Worm (Caenorhabditis elegans): ENCODE results near the gene mans-3.

The mans-3 gene

DNA sequence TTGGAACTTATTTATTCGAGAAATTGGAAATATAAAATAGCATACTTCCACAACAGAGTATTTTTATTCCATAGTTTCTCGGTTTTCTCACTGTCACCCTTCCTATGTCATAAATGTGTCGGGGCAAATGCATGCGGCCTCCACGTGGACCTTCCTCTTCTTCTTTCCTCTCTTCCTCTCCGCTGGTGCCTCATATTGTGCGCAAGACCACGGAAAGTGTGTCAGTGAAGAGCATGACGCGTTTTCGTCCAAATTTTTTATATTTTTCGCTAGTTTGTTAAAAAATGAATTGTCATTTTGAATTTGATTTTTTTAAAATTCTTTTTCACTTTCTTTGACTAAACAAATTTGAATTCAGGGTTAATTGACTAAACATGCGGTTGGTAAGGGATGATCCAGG lies at the start of gene mans-3:
Gene mans-3, plus strand, starts transcription at position 359 of the 400 bp plus-strand sequence.
- TF ChIP-seq nhr-76 (tag; optimal IDR thresholded peaks at IDR 0.05) (no peak), snpc-4 (tag; optimal IDR thresholded peaks at IDR 0.05) (peak; percentile 92), pha-4 (tag; optimal IDR thresholded peaks at IDR 0.05) (peak; percentile 85), nhr-11 (tag; optimal IDR thresholded peaks at IDR 0.05) (peak; percentile 21), fkh-10 (GFP tag; optimal IDR thresholded peaks at IDR 0.05) (peak; percentile 78), elt-3 (tag; optimal IDR thresholded peaks at IDR 0.05) (no peak), egl-5 (tag; optimal IDR thresholded peaks at IDR 0.05) (peak; percentile 56), R02D3.7 (tag; optimal IDR thresholded peaks at IDR 0.05) (peak; percentile 65), unc-39 (tag; optimal IDR thresholded peaks at IDR 0.05) (no peak), nhr-237 (tag; optimal IDR thresholded peaks at IDR 0.05) (no peak), nhr-77 (tag; optimal IDR thresholded peaks at IDR 0.05) (no peak), ceh-9 (tag; optimal IDR thresholded peaks at IDR 0.05) (no peak), elt-1 (tag; optimal IDR thresholded peaks at IDR 0.05) (peak; percentile 19), ama-1 (optimal IDR thresholded peaks at IDR 0.05) (no peak), lsy-12 (tag; optimal IDR thresholded peaks at IDR 0.05) (peak; percentile 80), lin-39 (tag; optimal IDR thresholded peaks at IDR 0.05) (peak; percentile 73), fos-1 (tag; optimal IDR thresholded peaks at IDR 0.05) (peak; percentile 53), jun-1 (tag; optimal IDR thresholded peaks at IDR 0.05) (peak; percentile 91), nfya-1 (tag; optimal IDR thresholded peaks at IDR 0.05; ENCODE audit: insufficient read depth) (peak; percentile 90), nhr-12 (tag; optimal IDR thresholded peaks at IDR 0.05) (no peak), ceh-16 (tag; optimal IDR thresholded peaks at IDR 0.05) (no peak), daf-12 (tag; optimal IDR thresholded peaks at IDR 0.05) (no peak), mdl-1 (tag; optimal IDR thresholded peaks at IDR 0.05) (peak; percentile 91), zag-1 (tag; optimal IDR thresholded peaks at IDR 0.05) (no peak), pqm-1 (tag; optimal IDR thresholded peaks at IDR 0.05) (peak; percentile 52), aly-2 (tag; optimal IDR thresholded peaks at IDR 0.05) (no peak), unc-62 (GFP tag; optimal IDR thresholded peaks at IDR 0.05) (peak; percentile 58), lin-15B (tag; optimal IDR thresholded peaks at IDR 0.05) (peak; percentile 73), ztf-11 (tag; optimal IDR thresholded peaks at IDR 0.05) (no peak), eor-1 (tag; optimal IDR thresholded peaks at IDR 0.05) (no peak), ceh-82 (tag; optimal IDR thresholded peaks at IDR 0.05) (peak; percentile 33), nhr-67 (tag; optimal IDR thresholded peaks at IDR 0.05) (no peak), elt-2 (tag; optimal IDR thresholded peaks at IDR 0.05) (peak; percentile 76), mml-1 (tag; optimal IDR thresholded peaks at IDR 0.05) (peak; percentile 93), skn-1 (tag; optimal IDR thresholded peaks at IDR 0.05) (peak; percentile 76), hmg-11 (tag; optimal IDR thresholded peaks at IDR 0.05) (peak; percentile 91), nhr-28 (tag; optimal IDR thresholded peaks at IDR 0.05) (peak; percentile 51), nhr-43 (tag; optimal IDR thresholded peaks at IDR 0.05; ENCODE audit: poor library complexity, severe bottlenecking) (peak; percentile 94), egl-27 (tag; optimal IDR thresholded peaks at IDR 0.05) (peak; percentile 21), ztf-4 (tag; optimal IDR thresholded peaks at IDR 0.05) (peak; percentile 26), sea-2 (GFP tag; optimal IDR thresholded peaks at IDR 0.05) (no peak), ZK546.5 (tag; optimal IDR thresholded peaks at IDR 0.05) (no peak), fkh-2 (tag; optimal IDR thresholded peaks at IDR 0.05) (no peak), nhr-23 (tag; optimal IDR thresholded peaks at IDR 0.05) (peak; percentile 95), tbx-2 (tag; optimal IDR thresholded peaks at IDR 0.05) (peak; percentile 88), nhr-25 (tag; optimal IDR thresholded peaks at IDR 0.05) (peak; percentile 76), ceh-28 (tag; optimal IDR thresholded peaks at IDR 0.05) (peak; percentile 62)

DNA sequence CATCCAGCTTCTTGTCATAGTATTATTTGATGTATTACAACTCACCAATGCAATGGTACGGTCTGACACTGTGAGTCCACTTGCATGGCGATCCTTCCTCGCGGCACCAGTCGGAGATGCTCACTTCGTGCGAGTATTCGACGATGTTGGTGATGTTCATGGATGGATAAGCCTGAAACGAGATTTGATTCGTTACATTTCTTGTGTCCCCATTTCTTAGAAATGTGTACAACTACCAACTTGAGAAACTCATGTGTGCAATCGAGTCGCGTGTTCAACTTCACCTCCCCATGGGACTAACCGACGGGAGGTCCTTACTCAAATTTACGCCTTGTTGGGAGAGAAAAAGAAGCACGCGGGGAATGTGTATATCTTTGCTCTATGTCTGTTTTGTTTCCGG lies 49.7 kb upstream of the mans-3 start:
- TF ChIP-seq nhr-11 (tag; optimal IDR thresholded peaks at IDR 0.05) = no peak
- peak; percentile 29 for TF ChIP-seq lin-39 (tag; optimal IDR thresholded peaks at IDR 0.05)
